Worm (Caenorhabditis elegans): ENCODE measurements around the gene isw-1.

DNA sequence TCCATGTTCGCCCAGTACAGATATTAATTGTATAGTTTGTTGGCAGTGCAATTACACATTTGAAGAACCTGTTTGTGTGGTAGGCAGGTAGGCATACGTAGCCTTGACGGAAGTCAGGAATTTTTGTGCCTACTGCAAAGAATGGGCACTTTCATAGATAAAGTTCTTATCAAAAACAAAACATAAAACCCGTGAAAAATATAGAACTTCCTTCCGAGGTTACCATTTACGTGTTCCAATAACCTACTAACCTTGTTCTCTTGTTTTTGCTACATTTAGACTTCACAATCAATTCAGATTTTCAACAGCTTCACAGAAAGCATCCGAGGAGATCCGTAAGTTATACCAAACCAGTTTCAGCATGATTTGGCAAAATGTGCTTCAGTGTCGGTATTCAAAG lies 3.4 kb upstream of the isw-1 start, which contains the start of gene F37A4.4:
- TF ChIP-seq nhr-77 (tag; optimal IDR thresholded peaks at IDR 0.05) = no peak
- no peak for TF ChIP-seq fkh-8 (tag; optimal IDR thresholded peaks at IDR 0.05)
- TF ChIP-seq irx-1 (tag; optimal IDR thresholded peaks at IDR 0.05) = no peak
- no peak for TF ChIP-seq nhr-85 (tag)
- TF ChIP-seq ceh-82 (tag; optimal IDR thresholded peaks at IDR 0.05) = no peak
- TF ChIP-seq fkh-10 (GFP tag; optimal IDR thresholded peaks at IDR 0.05) = no peak
- no peak for TF ChIP-seq F16B12.6 (tag; optimal IDR thresholded peaks at IDR 0.05)
- no peak for TF ChIP-seq ama-1 (optimal IDR thresholded peaks at IDR 0.05)
- TF ChIP-seq sox-4 (tag; optimal IDR thresholded peaks at IDR 0.05) = no peak

Data from whole organism, L1 larva.